Worm (Caenorhabditis elegans): ENCODE results near the gene F14D2.19.

Gene F14D2.19

ce11 chrII:3337039-3337438 lies at the start of gene F14D2.19:
Gene F14D2.19, minus strand, starts transcription at chrII:3337139.
- no peak for TF ChIP-seq unc-62 (GFP tag; optimal IDR thresholded peaks at IDR 0.05)

ce11 chrII:3385736-3386135 lies 48.8 kb upstream of the F14D2.19 start, which contains the start of gene T06D4.2:
Gene T06D4.2, minus strand, starts transcription at chrII:3385905.
- TF ChIP-seq unc-62 (GFP tag; optimal IDR thresholded peaks at IDR 0.05) = no peak

ce11 chrII:3383116-3383515 lies 46.2 kb upstream of the F14D2.19 start:
- TF ChIP-seq unc-62 (GFP tag; optimal IDR thresholded peaks at IDR 0.05) = no peak

ce11 chrII:3381510-3381909 lies 44.6 kb upstream of the F14D2.19 start, which contains the start of gene T06D4.1:
Gene T06D4.1, plus strand, starts transcription at chrII:3381830.
- no peak for TF ChIP-seq unc-62 (GFP tag; optimal IDR thresholded peaks at IDR 0.05)

- no peak for TF ChIP-seq unc-62 (GFP tag; optimal IDR thresholded peaks at IDR 0.05)
These were observed 41.3 kb upstream of the F14D2.19 start, which contains the start of gene Y49F6C.2 for ce11 chrII:3378275-3378674. Gene Y49F6C.2, plus strand, starts transcription at chrII:3378575.

- no peak for TF ChIP-seq unc-62 (GFP tag; optimal IDR thresholded peaks at IDR 0.05)
These were observed 39.9 kb upstream of the F14D2.19 start, which contains the start of gene bath-9 for ce11 chrII:3376789-3377188. Gene bath-9, plus strand, starts transcription at chrII:3377089.

- no peak for TF ChIP-seq unc-62 (GFP tag; optimal IDR thresholded peaks at IDR 0.05)
These were observed 38.4 kb upstream of the F14D2.19 start for ce11 chrII:3375302-3375701.

- no peak for TF ChIP-seq unc-62 (GFP tag; optimal IDR thresholded peaks at IDR 0.05)
These were observed 37.8 kb upstream of the F14D2.19 start, which contains the start of gene bath-10 for ce11 chrII:3374779-3375178. Gene bath-10, plus strand, starts transcription at chrII:3375079.

ce11 chrII:3373875-3374274 lies 36.9 kb upstream of the F14D2.19 start:
- TF ChIP-seq unc-62 (GFP tag; optimal IDR thresholded peaks at IDR 0.05) = no peak

- no peak for TF ChIP-seq unc-62 (GFP tag; optimal IDR thresholded peaks at IDR 0.05)
These were observed 34.1 kb upstream of the F14D2.19 start, which contains the start of gene bath-23 for ce11 chrII:3371010-3371409. Gene bath-23, plus strand, starts transcription at chrII:3371310.

- TF ChIP-seq unc-62 (GFP tag; optimal IDR thresholded peaks at IDR 0.05) = no peak
These were observed 33.1 kb upstream of the F14D2.19 start, which contains the start of gene Y49F6C.8 for ce11 chrII:3370061-3370460. Gene Y49F6C.8, minus strand, starts transcription at chrII:3370111.

ce11 chrII:3368097-3368496 lies 31.2 kb upstream of the F14D2.19 start, which contains the start of gene Y49F6C.7:
Gene Y49F6C.7, minus strand, starts transcription at chrII:3368197.
- TF ChIP-seq unc-62 (GFP tag; optimal IDR thresholded peaks at IDR 0.05) = no peak

- no peak for TF ChIP-seq unc-62 (GFP tag; optimal IDR thresholded peaks at IDR 0.05)
These were observed 30.2 kb upstream of the F14D2.19 start, which contains the start of gene Y49F6C.6 for ce11 chrII:3367100-3367499. Gene Y49F6C.6, minus strand, starts transcription at chrII:3367200.

- no peak for TF ChIP-seq unc-62 (GFP tag; optimal IDR thresholded peaks at IDR 0.05)
These were observed 21.9 kb upstream of the F14D2.19 start, which contains the start of the genes lido-14 and bath-27 for ce11 chrII:3358834-3359233. Gene lido-14, plus strand, starts transcription at chrII:3359134. Gene bath-27, plus strand, starts transcription at chrII:3359139.

- no peak for TF ChIP-seq unc-62 (GFP tag; optimal IDR thresholded peaks at IDR 0.05)
These were observed 12.9 kb upstream of the F14D2.19 start, which contains the start of gene F14D2.8 for ce11 chrII:3349820-3350291. Gene F14D2.8, minus strand, starts transcription at chrII:3349870.

ce11 chrII:3347940-3348610 lies 11.1 kb upstream of the F14D2.19 start, which contains the start of the genes F14D2.14 and bath-29:
Gene F14D2.14, minus strand, starts transcription at chrII:3347990.
Gene bath-29, plus strand, starts transcription at chrII:3348560.
- TF ChIP-seq unc-62 (GFP tag; optimal IDR thresholded peaks at IDR 0.05) = no peak

- TF ChIP-seq unc-62 (GFP tag; optimal IDR thresholded peaks at IDR 0.05) = no peak
These were observed 9.4 kb upstream of the F14D2.19 start, which contains the start of gene bath-30 for ce11 chrII:3346328-3346780. Gene bath-30, minus strand, starts transcription at chrII:3346378.
